Worm (Caenorhabditis elegans) whole organism, early embryonic: ENCODE data around the gene str-35.
"Not testable (repeated sequence)": the region's sequence is repeated elsewhere in the genome, so short reads cannot be mapped to it uniquely, and the experiment has no call there.

Experiments
- B0310.2 ChIP-seq: sonication (generic microtip); optimal IDR thresholded peaks from 2 replicates; lab custom pipeline; 2016; ENCODE audit warnings: mild to moderate bottlenecking, missing genetic modification characterization, missing compliant biosample characterization
- F13C5.2 ChIP-seq: sonication (generic microtip); optimal IDR thresholded peaks from 2 replicates; lab custom pipeline; 2017; ENCODE audit warnings: mild to moderate bottlenecking, missing genetic modification characterization, inconsistent platforms, missing compliant biosample characterization
- aly-1 ChIP-seq: sonication (generic microtip); optimal IDR thresholded peaks from 2 replicates; lab custom pipeline; 2016; ENCODE audit warnings: missing genetic modification characterization, missing compliant biosample characterization
- ama-1 ChIP-seq: fragments of 150-350 bp; optimal IDR thresholded peaks from 2 replicates; lab custom pipeline; 2014
- ceh-13 ChIP-seq: fragments of 200-800 bp; sonication (Bioruptor generic); optimal IDR thresholded peaks from 2 replicates; lab custom pipeline; 2018; ENCODE audit warnings: mild to moderate bottlenecking, missing genetic modification characterization, missing compliant biosample characterization
- ceh-36 ChIP-seq: sonication (generic microtip); optimal IDR thresholded peaks from 2 replicates; lab custom pipeline; 2016; ENCODE audit warnings: missing genetic modification characterization, inconsistent platforms, missing compliant biosample characterization
- ets-7 ChIP-seq: sonication (generic microtip); optimal IDR thresholded peaks from 2 replicates; lab custom pipeline; 2016; ENCODE audit warnings: missing genotype, missing genetic modification characterization, missing compliant biosample characterization
- flt-1 ChIP-seq: fragments of 200-800 bp; sonication (Bioruptor generic); IDR thresholded peaks from 2 replicates; pipeline ENCODE4 v1.3.6; 2022; ENCODE audit warnings: missing genetic modification characterization, missing compliant biosample characterization
- hmbx-1 ChIP-seq: sonication (generic microtip); optimal IDR thresholded peaks from 2 replicates; lab custom pipeline; 2016; ENCODE audit warnings: mild to moderate bottlenecking, missing genetic modification characterization, missing compliant biosample characterization
- hmg-4 ChIP-seq: fragments of 200-800 bp; sonication (Bioruptor generic); optimal IDR thresholded peaks from 2 replicates; lab custom pipeline; 2018; ENCODE audit warnings: mild to moderate bottlenecking, missing genetic modification characterization, missing compliant biosample characterization
- hnd-1 ChIP-seq: sonication (generic microtip); optimal IDR thresholded peaks from 2 replicates; lab custom pipeline; 2016; ENCODE audit warnings: missing genetic modification characterization, missing compliant biosample characterization
- pes-1 ChIP-seq: fragments of 200-800 bp; sonication (Bioruptor generic); IDR thresholded peaks from 2 replicates; pipeline ENCODE4 v1.3.6; 2022; ENCODE audit warnings: missing genetic modification reagents, missing genetic modification characterization, missing compliant biosample characterization
- scrt-1 ChIP-seq: fragments of 200-800 bp; sonication (Bioruptor generic); IDR thresholded peaks from 2 replicates; pipeline ENCODE4 v1.3.6; 2022; ENCODE audit warnings: missing genetic modification characterization, missing compliant biosample characterization
- sea-1 ChIP-seq: fragments of 200-800 bp; sonication (Bioruptor generic); conservative IDR thresholded peaks from 2 replicates; pipeline ENCODE4 v1.3.6; 2022; ENCODE audit warnings: missing genetic modification characterization, missing compliant biosample characterization
- tbx-11 ChIP-seq: fragments of 200-800 bp; sonication (Bioruptor generic); IDR thresholded peaks from 2 replicates; pipeline ENCODE4 v1.3.6; 2022; ENCODE audit warnings: missing genetic modification characterization, missing compliant biosample characterization
- tbx-37 ChIP-seq: fragments of 200-800 bp; sonication (Bioruptor generic); conservative IDR thresholded peaks from 2 replicates; pipeline ENCODE4 v1.3.6; 2022; ENCODE audit warnings: missing genetic modification reagents, missing genetic modification characterization, missing compliant biosample characterization
- tra-4 ChIP-seq: sonication (generic microtip); optimal IDR thresholded peaks from 2 replicates; lab custom pipeline; 2017; ENCODE audit warnings: missing genetic modification characterization, missing compliant biosample characterization

The str-35 gene

ce11 chrV:4474543-4474942 lies at the start of gene str-35:
Gene str-35 (plus strand): TSS chrV:4474843.
- TF ChIP-seq flt-1; tbx-37 (GFP tag; lab: Robert Waterston, UW); hmbx-1: not testable (repeated sequence)

DNA sequence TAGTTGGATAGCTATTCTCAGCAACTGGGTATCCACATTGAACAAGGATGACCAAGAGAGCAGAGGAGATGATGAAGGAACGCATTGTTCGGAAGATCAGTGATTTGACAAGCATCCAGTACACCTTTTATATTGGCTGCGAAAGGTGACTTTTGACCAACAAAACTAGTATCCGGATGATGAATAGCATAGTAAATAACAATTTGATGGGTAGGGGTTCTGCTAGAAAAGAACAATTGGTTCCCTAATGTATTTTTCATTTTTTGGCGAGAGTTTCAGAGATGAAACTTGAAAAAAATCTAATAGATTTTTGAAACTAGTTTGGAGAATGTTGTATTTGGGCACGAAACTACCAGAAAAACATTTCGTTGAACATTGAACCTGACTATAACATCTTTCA lies 46.4 kb upstream of the str-35 start, which contains the start of gene Y47D7A.11:
Gene Y47D7A.11 (minus strand): TSS at position 101 of the 400 bp plus-strand sequence.
- TF ChIP-seq tbx-37 (GFP tag; lab: Robert Waterston, UW) (no peak), ets-7 (no peak), pes-1 (GFP tag; lab: Robert Waterston, UW) (no peak), scrt-1 (GFP tag; lab: Robert Waterston, UW) (no peak), tra-4 (tag; lab: Kevin White, UChicago) (no peak), flt-1 (no peak), aly-1 (no peak), F13C5.2 (no peak)

DNA sequence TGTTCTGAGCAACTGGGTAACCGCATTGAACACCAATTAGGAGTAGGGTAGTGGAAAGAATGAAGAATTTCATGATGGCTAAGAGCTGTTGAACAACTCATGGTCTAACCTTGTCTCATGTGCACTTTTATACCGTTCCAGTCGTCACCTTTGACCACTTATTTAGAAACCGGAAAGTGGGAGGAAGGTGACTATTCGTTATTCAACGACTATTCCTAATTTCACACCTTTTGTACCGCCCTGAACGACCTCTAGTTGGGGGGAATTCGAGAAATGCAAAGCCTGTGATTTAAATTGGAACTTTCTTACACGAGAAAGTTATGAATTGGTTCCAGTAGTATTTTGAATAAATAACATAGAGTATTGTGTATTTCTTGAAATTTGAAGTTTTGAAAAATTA lies 45.1 kb upstream of the str-35 start, which contains the start of gene Y47D7A.12:
Gene Y47D7A.12 (minus strand): TSS at position 101 of the 400 bp plus-strand sequence.
- TF ChIP-seq hnd-1 (tag; lab: Kevin White, UChicago) (no peak), ama-1 (lab: Kevin White, UChicago) (no peak), tbx-11 (no peak), flt-1 (no peak), pes-1 (GFP tag; lab: Robert Waterston, UW) (no peak), B0310.2 (no peak), aly-1 (no peak), ets-7 (no peak), sea-1 (GFP tag; lab: Robert Waterston, UW) (no peak), F13C5.2 (no peak), ceh-36 (no peak), ceh-13 (GFP tag; lab: Kevin White, UChicago) (no peak)

DNA sequence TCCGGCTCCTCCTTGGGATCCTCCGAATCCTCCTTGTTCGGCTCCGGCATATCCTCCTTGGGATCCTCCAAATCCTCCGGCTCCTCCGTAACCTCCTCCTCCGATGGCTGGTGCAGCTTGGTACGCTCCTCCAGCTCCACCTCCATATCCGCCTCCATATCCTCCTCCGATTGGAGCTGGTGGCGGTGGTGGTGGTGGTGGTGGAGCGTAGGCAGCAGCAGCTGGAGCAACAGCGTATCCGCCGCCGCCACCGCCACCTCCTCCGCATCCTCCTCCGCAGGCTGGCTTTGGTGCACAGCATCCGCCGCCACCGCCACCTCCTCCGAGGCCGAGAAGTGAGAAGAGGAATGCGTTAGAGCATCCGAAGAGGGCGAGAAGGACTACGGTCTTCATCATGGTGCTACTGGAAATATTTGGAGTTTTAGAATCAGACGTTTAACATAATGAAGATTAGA lies 41.8 kb upstream of the str-35 start, which contains the start of gene Y47D7A.15:
Gene Y47D7A.15 (minus strand): TSS at position 405 of the 455 bp plus-strand sequence.
- TF ChIP-seq tra-4 (tag; lab: Kevin White, UChicago), result no peak
- TF ChIP-seq hmbx-1, result no peak
- no peak for TF ChIP-seq B0310.2
- no peak for TF ChIP-seq tbx-11
- no peak for TF ChIP-seq aly-1
- TF ChIP-seq tbx-37 (GFP tag; lab: Robert Waterston, UW), result no peak
- TF ChIP-seq ceh-36, result no peak
- no peak for TF ChIP-seq flt-1
- TF ChIP-seq hnd-1 (tag; lab: Kevin White, UChicago), result no peak
- no peak for TF ChIP-seq ama-1 (lab: Kevin White, UChicago)

DNA sequence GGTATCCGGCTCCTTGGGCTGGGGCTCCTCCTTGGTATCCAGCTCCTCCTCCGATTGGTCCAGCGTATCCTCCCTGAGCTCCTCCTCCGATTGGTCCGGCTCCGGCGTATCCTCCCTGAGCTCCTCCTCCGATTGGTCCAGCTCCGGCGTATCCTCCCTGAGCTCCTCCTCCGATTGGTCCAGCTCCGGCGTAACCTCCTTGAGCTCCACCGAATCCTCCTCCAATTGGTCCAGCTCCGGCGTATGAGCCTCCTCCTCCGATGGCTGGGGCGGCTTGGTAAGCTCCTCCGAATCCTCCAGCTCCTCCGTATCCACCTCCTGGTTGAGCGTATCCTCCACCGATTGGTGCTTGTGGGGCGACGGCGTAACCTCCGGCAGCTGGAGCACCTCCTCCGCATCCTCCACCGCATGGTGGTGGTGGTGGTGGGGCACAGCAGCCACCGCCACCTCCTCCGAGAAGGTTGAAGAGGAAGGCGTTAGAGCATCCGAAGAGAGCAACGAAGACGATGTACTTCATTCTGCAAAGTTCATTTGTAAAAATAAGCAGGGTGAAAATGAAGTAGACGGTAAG lies 39.1 kb upstream of the str-35 start, which contains the start of gene Y47D7A.13:
Gene Y47D7A.13 (minus strand): TSS at position 517 of the 571 bp plus-strand sequence.
- TF ChIP-seq ceh-36 (no peak), ets-7 (no peak), aly-1 (no peak), scrt-1 (GFP tag; lab: Robert Waterston, UW) (no peak), hmbx-1 (no peak), tbx-11 (no peak), pes-1 (GFP tag; lab: Robert Waterston, UW) (no peak), sea-1 (GFP tag; lab: Robert Waterston, UW) (no peak), B0310.2 (no peak), hnd-1 (tag; lab: Kevin White, UChicago) (no peak), hmg-4 (GFP tag; lab: Kevin White, UChicago) (no peak), ama-1 (lab: Kevin White, UChicago) (no peak), F13C5.2 (no peak), ceh-13 (GFP tag; lab: Kevin White, UChicago) (no peak), flt-1 (no peak), tbx-37 (GFP tag; lab: Robert Waterston, UW) (no peak), tra-4 (tag; lab: Kevin White, UChicago) (no peak)

DNA sequence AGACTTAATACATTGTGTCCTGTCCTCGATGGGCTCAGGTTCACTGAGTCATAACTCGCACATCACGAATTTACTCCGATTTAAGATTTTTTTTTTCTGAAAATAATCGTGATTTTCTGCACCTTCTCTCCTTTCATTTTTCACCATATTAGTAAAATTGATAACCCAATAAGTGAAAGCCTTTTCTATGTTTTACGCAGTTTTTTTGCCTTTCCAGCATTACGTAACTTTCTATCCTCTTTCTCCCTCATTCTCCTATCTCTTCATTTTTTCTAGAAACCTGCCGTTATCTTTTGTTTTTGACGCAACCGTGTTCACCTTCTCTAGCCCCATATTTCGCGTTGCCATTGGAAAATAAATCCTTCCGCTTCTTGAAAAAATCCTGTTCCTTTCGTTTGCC lies 37.4 kb upstream of the str-35 start:
- TF ChIP-seq tbx-11 (no peak), ceh-36 (no peak), hmbx-1 (no peak), sea-1 (GFP tag; lab: Robert Waterston, UW) (no peak), tbx-37 (GFP tag; lab: Robert Waterston, UW) (no peak)

- TF ChIP-seq ceh-36 (no peak), aly-1 (no peak), tbx-11 (no peak), hmg-4 (GFP tag; lab: Kevin White, UChicago) (no peak), sea-1 (GFP tag; lab: Robert Waterston, UW) (no peak), flt-1 (no peak), F13C5.2 (no peak), hmbx-1 (no peak), hnd-1 (tag; lab: Kevin White, UChicago) (no peak), tra-4 (tag; lab: Kevin White, UChicago) (no peak), ets-7 (no peak), B0310.2 (no peak), ama-1 (lab: Kevin White, UChicago) (no peak), scrt-1 (GFP tag; lab: Robert Waterston, UW) (no peak)
Observed at ce11 chrV:4442749-4443381, 31.8 kb upstream of the str-35 start, which contains the start of gene rft-1. Gene rft-1 (minus strand): TSS chrV:4443223.

- TF ChIP-seq hmg-4 (GFP tag; lab: Kevin White, UChicago) (no peak), hmbx-1 (no peak), B0310.2 (no peak), scrt-1 (GFP tag; lab: Robert Waterston, UW) (no peak), ets-7 (no peak), F13C5.2 (no peak), tra-4 (tag; lab: Kevin White, UChicago) (no peak), tbx-37 (GFP tag; lab: Robert Waterston, UW) (no peak), aly-1 (no peak)
Observed at ce11 chrV:4447637-4448036, 27.0 kb upstream of the str-35 start.
